Worm (Caenorhabditis elegans): ENCODE measurements around the gene Y102A11A.5.

Gene Y102A11A.5

ce11 chrX:2071392-2072001 is 40.1 kb upstream of the Y102A11A.5 start:
- peak; percentile 38 for TF ChIP-seq elt-1 (tag; optimal IDR thresholded peaks at IDR 0.05)
- TF ChIP-seq nhr-76 (tag; optimal IDR thresholded peaks at IDR 0.05): no peak
- TF ChIP-seq nhr-12 (tag; optimal IDR thresholded peaks at IDR 0.05): no peak
- no peak for TF ChIP-seq sea-2 (GFP tag; optimal IDR thresholded peaks at IDR 0.05)
- peak; percentile 77 for TF ChIP-seq lin-39 (tag; optimal IDR thresholded peaks at IDR 0.05)
- TF ChIP-seq skn-1 (tag; optimal IDR thresholded peaks at IDR 0.05): peak; percentile 41
- TF ChIP-seq nhr-25 (tag; optimal IDR thresholded peaks at IDR 0.05): peak; percentile 88
- no peak for TF ChIP-seq unc-62 (GFP tag; optimal IDR thresholded peaks at IDR 0.05)
- peak; percentile 4 for TF ChIP-seq pqm-1 (tag; optimal IDR thresholded peaks at IDR 0.05)
- TF ChIP-seq hmg-11 (tag; optimal IDR thresholded peaks at IDR 0.05): peak; percentile 81
- TF ChIP-seq lsy-12 (tag; optimal IDR thresholded peaks at IDR 0.05): peak; percentile 66
- peak; percentile 10 for TF ChIP-seq snpc-4 (tag; optimal IDR thresholded peaks at IDR 0.05)
- no peak for TF ChIP-seq aly-2 (tag; optimal IDR thresholded peaks at IDR 0.05)
- peak; percentile 71 for TF ChIP-seq nhr-23 (tag; optimal IDR thresholded peaks at IDR 0.05)
- peak; percentile 68 for TF ChIP-seq elt-2 (tag; optimal IDR thresholded peaks at IDR 0.05)
- peak; percentile 72 for TF ChIP-seq nfya-1 (tag; optimal IDR thresholded peaks at IDR 0.05; ENCODE audit: insufficient read depth)
- peak; percentile 26 for TF ChIP-seq tbx-2 (tag; optimal IDR thresholded peaks at IDR 0.05)
- peak; percentile 24 for TF ChIP-seq nhr-43 (tag; optimal IDR thresholded peaks at IDR 0.05; ENCODE audit: poor library complexity, severe bottlenecking)
- no peak for TF ChIP-seq ceh-16 (tag; optimal IDR thresholded peaks at IDR 0.05)
- peak; percentile 69 for TF ChIP-seq pha-4 (tag; optimal IDR thresholded peaks at IDR 0.05)
- TF ChIP-seq egl-5 (tag; optimal IDR thresholded peaks at IDR 0.05): no peak
- TF ChIP-seq nhr-67 (tag; optimal IDR thresholded peaks at IDR 0.05): no peak
- TF ChIP-seq zag-1 (tag; optimal IDR thresholded peaks at IDR 0.05): no peak
- TF ChIP-seq ama-1 (optimal IDR thresholded peaks at IDR 0.05): no peak
- peak; percentile 26 for TF ChIP-seq lin-15B (tag; optimal IDR thresholded peaks at IDR 0.05)
- no peak for TF ChIP-seq eor-1 (tag; optimal IDR thresholded peaks at IDR 0.05)
- TF ChIP-seq unc-39 (tag; optimal IDR thresholded peaks at IDR 0.05): no peak
- TF ChIP-seq jun-1 (tag; optimal IDR thresholded peaks at IDR 0.05): peak; percentile 39
- no peak for TF ChIP-seq elt-3 (tag; optimal IDR thresholded peaks at IDR 0.05)
- no peak for TF ChIP-seq nhr-237 (tag; optimal IDR thresholded peaks at IDR 0.05)
- peak; percentile 55 for TF ChIP-seq mdl-1 (tag; optimal IDR thresholded peaks at IDR 0.05)

- TF ChIP-seq lin-39 (tag; optimal IDR thresholded peaks at IDR 0.05) (no peak), nhr-11 (tag; optimal IDR thresholded peaks at IDR 0.05) (no peak), elt-2 (tag; optimal IDR thresholded peaks at IDR 0.05) (peak; percentile 9), ama-1 (optimal IDR thresholded peaks at IDR 0.05) (no peak), jun-1 (tag; optimal IDR thresholded peaks at IDR 0.05) (peak; percentile 16), nhr-23 (tag; optimal IDR thresholded peaks at IDR 0.05) (no peak)
These were observed 39.1 kb upstream of the Y102A11A.5 start, which contains the start of gene acl-4 for ce11 chrX:2070418-2070996. Gene acl-4, minus strand, starts transcription at chrX:2070444.

ce11 chrX:2068294-2068693 is 36.9 kb upstream of the Y102A11A.5 start:
- peak; percentile 90 for TF ChIP-seq pqm-1 (tag; optimal IDR thresholded peaks at IDR 0.05)
- TF ChIP-seq jun-1 (tag; optimal IDR thresholded peaks at IDR 0.05): peak; percentile 58
- peak; percentile 80 for TF ChIP-seq elt-2 (tag; optimal IDR thresholded peaks at IDR 0.05)
- no peak for TF ChIP-seq tbx-2 (tag; optimal IDR thresholded peaks at IDR 0.05)
- no peak for TF ChIP-seq nhr-23 (tag; optimal IDR thresholded peaks at IDR 0.05)
- peak; percentile 66 for TF ChIP-seq pha-4 (tag; optimal IDR thresholded peaks at IDR 0.05)
- no peak for TF ChIP-seq nhr-77 (tag; optimal IDR thresholded peaks at IDR 0.05)

ce11 chrX:2064730-2065129 is 33.3 kb upstream of the Y102A11A.5 start, which contains the start of gene F49H12.7:
Gene F49H12.7, plus strand, starts transcription at chrX:2065030.
- TF ChIP-seq ztf-4 (tag; optimal IDR thresholded peaks at IDR 0.05) (no peak), fos-1 (tag; optimal IDR thresholded peaks at IDR 0.05) (no peak)

All from whole organism, L3 larva.